Worm (Caenorhabditis elegans) whole organism, L3 larva: ENCODE data around the gene T13F2.4.

Source experiments
- R02D3.7 ChIP-seq: fragments of 150-350 bp; optimal IDR thresholded peaks from 2 replicates; lab custom pipeline; 2014; ENCODE audit warnings: missing biosample characterization, missing genetic modification characterization
- ama-1 ChIP-seq: fragments of 150-350 bp; optimal IDR thresholded peaks from 2 replicates; lab custom pipeline; 2018
- ceh-16 ChIP-seq: sonication (generic microtip); optimal IDR thresholded peaks from 2 replicates; lab custom pipeline; 2017; ENCODE audit warnings: missing biosample characterization, missing genetic modification characterization
- ceh-28 ChIP-seq: fragments of 150-350 bp; optimal IDR thresholded peaks from 2 replicates; lab custom pipeline; 2014; ENCODE audit warnings: missing biosample characterization, missing genetic modification reagents, missing genetic modification characterization
- daf-12 ChIP-seq: fragments of 150-350 bp; optimal IDR thresholded peaks from 2 replicates; lab custom pipeline; 2014; ENCODE audit warnings: missing biosample characterization, missing genetic modification reagents, missing genetic modification characterization
- egl-27 ChIP-seq: sonication (generic microtip); optimal IDR thresholded peaks from 4 replicates; lab custom pipeline; 2017; ENCODE audit warnings: missing biosample characterization, missing genetic modification reagents, missing genetic modification characterization
- elt-2 ChIP-seq: sonication (generic microtip); optimal IDR thresholded peaks from 2 replicates; lab custom pipeline; 2016; ENCODE audit warnings: missing genetic modification reagents, mild to moderate bottlenecking, missing genetic modification characterization, missing compliant biosample characterization
- fkh-2 ChIP-seq: fragments of 150-350 bp; optimal IDR thresholded peaks from 2 replicates; lab custom pipeline; 2014; ENCODE audit warnings: missing biosample characterization, missing genetic modification reagents, missing genetic modification characterization
- fos-1 ChIP-seq: fragments of 150-350 bp; optimal IDR thresholded peaks from 2 replicates; lab custom pipeline; 2014; ENCODE audit warnings: missing biosample characterization, missing genetic modification characterization
- hmg-11 ChIP-seq: sonication (generic microtip); optimal IDR thresholded peaks from 2 replicates; lab custom pipeline; 2016; ENCODE audit warnings: missing genetic modification characterization, missing compliant biosample characterization
- jun-1 ChIP-seq: fragments of 150-350 bp; optimal IDR thresholded peaks from 2 replicates; lab custom pipeline; 2014; ENCODE audit warnings: missing biosample characterization, missing genetic modification reagents, missing genetic modification characterization
- lin-15B ChIP-seq: fragments of 150-350 bp; optimal IDR thresholded peaks from 2 replicates; lab custom pipeline; 2014; ENCODE audit warnings: missing biosample characterization, missing genetic modification characterization
- lin-39 ChIP-seq: fragments of 150-350 bp; optimal IDR thresholded peaks from 2 replicates; lab custom pipeline; 2018; ENCODE audit warnings: missing biosample characterization, missing genetic modification reagents, missing genetic modification characterization
- lsy-12 ChIP-seq: sonication (generic microtip); optimal IDR thresholded peaks from 2 replicates; lab custom pipeline; 2016; ENCODE audit warnings: mild to moderate bottlenecking, missing genetic modification characterization, missing compliant biosample characterization
- nfya-1 ChIP-seq: sonication (generic microtip); optimal IDR thresholded peaks from 2 replicates; lab custom pipeline; 2017; ENCODE audit warnings: missing genetic modification characterization, mild to moderate bottlenecking, missing compliant biosample characterization, antibody characterized with exemption, moderate library complexity; ENCODE audit not compliant: insufficient read depth
- nhr-11 ChIP-seq: fragments of 150-350 bp; optimal IDR thresholded peaks from 2 replicates; lab custom pipeline; 2014; ENCODE audit warnings: missing biosample characterization, missing genetic modification characterization
- nhr-12 ChIP-seq: fragments of 150-350 bp; optimal IDR thresholded peaks from 2 replicates; lab custom pipeline; 2014; ENCODE audit warnings: missing biosample characterization, missing genetic modification characterization
- nhr-23 ChIP-seq: fragments of 150-350 bp; optimal IDR thresholded peaks from 2 replicates; lab custom pipeline; 2014; ENCODE audit warnings: missing biosample characterization, missing genetic modification reagents, missing genetic modification characterization
- nhr-237 ChIP-seq: fragments of 150-350 bp; optimal IDR thresholded peaks from 2 replicates; lab custom pipeline; 2014; ENCODE audit warnings: missing biosample characterization, missing genetic modification characterization
- nhr-25 ChIP-seq: sonication (generic microtip); optimal IDR thresholded peaks from 2 replicates; lab custom pipeline; 2017; ENCODE audit warnings: missing biosample characterization, missing genetic modification characterization
- nhr-43 ChIP-seq: sonication (generic microtip); optimal IDR thresholded peaks from 2 replicates; lab custom pipeline; 2016; ENCODE audit warnings: mild to moderate bottlenecking, missing genetic modification characterization, missing compliant biosample characterization; ENCODE audit not compliant: poor library complexity, severe bottlenecking
- nhr-67 ChIP-seq: fragments of 150-350 bp; optimal IDR thresholded peaks from 2 replicates; lab custom pipeline; 2014; ENCODE audit warnings: missing biosample characterization, missing genetic modification characterization
- nhr-76 ChIP-seq: fragments of 150-350 bp; sonication (generic microtip); optimal IDR thresholded peaks from 5 replicates; lab custom pipeline; 2014; ENCODE audit warnings: missing biosample characterization, missing genetic modification characterization
- pha-4 ChIP-seq: fragments of 150-350 bp; optimal IDR thresholded peaks from 2 replicates; lab custom pipeline; 2014; ENCODE audit warnings: missing biosample characterization, missing genetic modification reagents, missing genetic modification characterization
- pqm-1 ChIP-seq: fragments of 150-350 bp; optimal IDR thresholded peaks from 2 replicates; lab custom pipeline; 2017; ENCODE audit warnings: missing biosample characterization, missing genetic modification characterization, inconsistent platforms
- skn-1 ChIP-seq: fragments of 150-350 bp; optimal IDR thresholded peaks from 2 replicates; lab custom pipeline; 2014; ENCODE audit warnings: missing biosample characterization, missing genetic modification characterization
- snpc-4 ChIP-seq: fragments of 150-350 bp; optimal IDR thresholded peaks from 2 replicates; lab custom pipeline; 2014; ENCODE audit warnings: missing biosample characterization, missing genetic modification characterization
- tbx-2 ChIP-seq: sonication (generic microtip); optimal IDR thresholded peaks from 2 replicates; lab custom pipeline; 2016; ENCODE audit warnings: mild to moderate bottlenecking, missing genetic modification characterization, missing compliant biosample characterization
- unc-62 ChIP-seq: fragments of 150-350 bp; sonication (generic microtip); optimal IDR thresholded peaks from 4 replicates; lab custom pipeline; 2014; ENCODE audit warnings: missing biosample characterization, missing genetic modification reagents, missing genetic modification characterization

Gene T13F2.4

ce11 chrIV:9799664-9800063 is 10.1 kb downstream of the T13F2.4 start:
- peak; percentile 32 for TF ChIP-seq pqm-1 (tag; lab: Kevin White, UChicago)
- peak; percentile 61 for TF ChIP-seq pha-4
- TF ChIP-seq elt-2 (tag; lab: Kevin White, UChicago): peak; percentile 72
- no peak for TF ChIP-seq nhr-43 (tag; lab: Kevin White, UChicago)

- TF ChIP-seq ceh-16 (tag; lab: Kevin White, UChicago): no peak
- no peak for TF ChIP-seq nhr-67
- peak; percentile 82 for TF ChIP-seq jun-1 (tag; lab: Kevin White, UChicago)
- TF ChIP-seq snpc-4 (tag; lab: Kevin White, UChicago): no peak
- peak; percentile 56 for TF ChIP-seq ama-1
- TF ChIP-seq elt-2 (tag; lab: Kevin White, UChicago): peak; percentile 98
- TF ChIP-seq pqm-1 (tag; lab: Kevin White, UChicago): peak; percentile 99
- TF ChIP-seq pha-4: peak; percentile 66
Observed at ce11 chrIV:9801418-9801817, 11.8 kb downstream of the T13F2.4 start.

- TF ChIP-seq fos-1: no peak
- no peak for TF ChIP-seq hmg-11 (tag; lab: Kevin White, UChicago)
- TF ChIP-seq pqm-1 (tag; lab: Kevin White, UChicago): peak; percentile 63
- peak; percentile 78 for TF ChIP-seq elt-2 (tag; lab: Kevin White, UChicago)
- TF ChIP-seq daf-12: no peak
- TF ChIP-seq nhr-237: no peak
- peak; percentile 46 for TF ChIP-seq ceh-28
- TF ChIP-seq skn-1 (tag; lab: Kevin White, UChicago): peak; percentile 9
- TF ChIP-seq nhr-43 (tag; lab: Kevin White, UChicago): peak; percentile 15
- TF ChIP-seq pha-4: peak; percentile 19
Observed at ce11 chrIV:9802711-9803110, 13.1 kb downstream of the T13F2.4 start, which contains the start of gene fat-3. fat-3 (plus strand) TSS chrIV:9803023.

ce11 chrIV:9803544-9803943 is 13.9 kb downstream of the T13F2.4 start:
- TF ChIP-seq pha-4 (peak; percentile 76), snpc-4 (tag; lab: Kevin White, UChicago) (peak; percentile 52), hmg-11 (tag; lab: Kevin White, UChicago) (no peak), nhr-23 (tag; lab: Kevin White, UChicago) (peak; percentile 90), daf-12 (no peak), pqm-1 (tag; lab: Kevin White, UChicago) (peak; percentile 58), skn-1 (tag; lab: Kevin White, UChicago) (no peak), elt-2 (tag; lab: Kevin White, UChicago) (peak; percentile 82), ceh-28 (peak; percentile 57), nhr-76 (tag; lab: Kevin White, UChicago) (no peak), egl-27 (peak; percentile 23), nhr-11 (no peak), jun-1 (tag; lab: Kevin White, UChicago) (peak; percentile 55), nhr-43 (tag; lab: Kevin White, UChicago) (peak; percentile 64), lsy-12 (tag; lab: Kevin White, UChicago) (peak; percentile 35), nhr-12 (no peak), lin-15B (peak; percentile 29), nfya-1 (tag; lab: Kevin White, UChicago) (peak; percentile 38), nhr-25 (tag; lab: Kevin White, UChicago) (peak; percentile 74), ama-1 (peak; percentile 79)
- TF ChIP-seq, all 47 proteins: peak for 14

ce11 chrIV:9810633-9811032 is 21.0 kb downstream of the T13F2.4 start, which contains the start of gene dct-15:
dct-15 (minus strand) TSS chrIV:9810733.
- no peak for TF ChIP-seq nhr-76 (tag; lab: Kevin White, UChicago)

ce11 chrIV:9811487-9811886 is 21.9 kb downstream of the T13F2.4 start:
- no peak for TF ChIP-seq fkh-2 (tag; lab: Kevin White, UChicago)
- TF ChIP-seq nhr-67: no peak
- TF ChIP-seq R02D3.7: no peak
- no peak for TF ChIP-seq lin-15B
- TF ChIP-seq unc-62: no peak
- TF ChIP-seq lin-39: no peak
- TF ChIP-seq tbx-2 (tag; lab: Kevin White, UChicago): no peak
- no peak for TF ChIP-seq elt-2 (tag; lab: Kevin White, UChicago)
- TF ChIP-seq pha-4: no peak
- no peak for TF ChIP-seq nfya-1 (tag; lab: Kevin White, UChicago)
